Worm (Caenorhabditis elegans): ENCODE results near the gene irld-56.

ce11 chrIV:14013692-14014091, 6.1 kb downstream of the irld-56 start:
- TF ChIP-seq ama-1 (optimal IDR thresholded peaks at IDR 0.05): no peak
- TF ChIP-seq hmbx-1 (tag; optimal IDR thresholded peaks at IDR 0.05): peak; percentile 1
- TF ChIP-seq ceh-36 (tag; optimal IDR thresholded peaks at IDR 0.05): no peak

All from whole organism, early embryonic.